Worm (Caenorhabditis elegans): ENCODE measurements around the gene msp-142.
"Not testable (repeated sequence)": the region's sequence is repeated elsewhere in the genome, so short reads cannot be mapped to it uniquely, and the experiment has no call there.

The msp-142 gene

ce11 chrII:5797348-5797977 is at the start of gene msp-142, which contains the start of gene msp-63:
msp-142 (plus strand) TSS chrII:5797927.
msp-63 (minus strand) TSS chrII:5797448.
- TF ChIP-seq pat-9 (tag; optimal IDR thresholded peaks at IDR 0.05) (no peak), odd-2 (tag; optimal IDR thresholded peaks at IDR 0.05) (no peak), ceh-18 (tag; optimal IDR thresholded peaks at IDR 0.05) (no peak), hlh-8 (tag; optimal IDR thresholded peaks at IDR 0.05) (no peak), C08G9.2 (tag; optimal IDR thresholded peaks at IDR 0.05) (no peak), nhr-11 (tag; optimal IDR thresholded peaks at IDR 0.05) (no peak), ceh-22 (tag; optimal IDR thresholded peaks at IDR 0.05) (no peak), elt-4 (tag; optimal IDR thresholded peaks at IDR 0.05) (no peak), ceh-19 (GFP tag; optimal IDR thresholded peaks at IDR 0.05) (no peak), K09A11.1 (tag; optimal IDR thresholded peaks at IDR 0.05; ENCODE audit: insufficient read depth) (no peak), tbx-7 (tag; optimal IDR thresholded peaks at IDR 0.05) (no peak), lim-6 (tag; optimal IDR thresholded peaks at IDR 0.05) (no peak), pqm-1 (tag; optimal IDR thresholded peaks at IDR 0.05) (no peak), unc-42 (tag; optimal IDR thresholded peaks at IDR 0.05) (no peak), unc-3 (GFP tag; conservative IDR thresholded peaks at IDR 0.05) (no peak), unc-3 (tag; optimal IDR thresholded peaks at IDR 0.05) (no peak), elt-2 (tag; optimal IDR thresholded peaks at IDR 0.05) (no peak)

- no peak for TF ChIP-seq eyg-1 (tag; optimal IDR thresholded peaks at IDR 0.05)
- peak; percentile 93 for TF ChIP-seq elt-2 (tag; optimal IDR thresholded peaks at IDR 0.05)
- no peak for TF ChIP-seq unc-3 (GFP tag; conservative IDR thresholded peaks at IDR 0.05)
- no peak for TF ChIP-seq unc-3 (tag; optimal IDR thresholded peaks at IDR 0.05)
- TF ChIP-seq C08G9.2 (tag; optimal IDR thresholded peaks at IDR 0.05), result no peak
- TF ChIP-seq rnt-1 (tag; optimal IDR thresholded peaks at IDR 0.05), result no peak
- TF ChIP-seq ama-1 (optimal IDR thresholded peaks at IDR 0.05), result no peak
- no peak for TF ChIP-seq ceh-18 (tag; optimal IDR thresholded peaks at IDR 0.05)
Measured at ce11 chrII:5748395-5748794, 49.3 kb upstream of the msp-142 start.

- no peak for TF ChIP-seq ceh-2 (tag; optimal IDR thresholded peaks at IDR 0.05)
- TF ChIP-seq pqm-1 (tag; optimal IDR thresholded peaks at IDR 0.05), result no peak
- TF ChIP-seq elt-2 (tag; optimal IDR thresholded peaks at IDR 0.05), result peak; percentile 92
Measured at ce11 chrII:5749733-5750238, 47.9 kb upstream of the msp-142 start, which contains the start of gene ifb-2. ifb-2 (plus strand) TSS chrII:5750188.

ce11 chrII:5751353-5751752 is 46.4 kb upstream of the msp-142 start:
- TF ChIP-seq elt-2 (tag; optimal IDR thresholded peaks at IDR 0.05) (peak; percentile 83), madf-2 (tag; optimal IDR thresholded peaks at IDR 0.05) (no peak), ceh-18 (tag; optimal IDR thresholded peaks at IDR 0.05) (no peak), syd-9 (tag; optimal IDR thresholded peaks at IDR 0.05) (no peak)

ce11 chrII:5754168-5754567 is 43.6 kb upstream of the msp-142 start, which contains the start of gene F10C1.8:
F10C1.8 (plus strand) TSS chrII:5754468.
- TF ChIP-seq madf-2 (tag; optimal IDR thresholded peaks at IDR 0.05) (no peak), ttx-3 (tag; optimal IDR thresholded peaks at IDR 0.05) (no peak), mec-3 (tag; optimal IDR thresholded peaks at IDR 0.05; ENCODE audit: borderline replicate concordance) (no peak), pha-4 (tag; optimal IDR thresholded peaks at IDR 0.05) (no peak), syd-9 (tag; optimal IDR thresholded peaks at IDR 0.05) (no peak), ama-1 (optimal IDR thresholded peaks at IDR 0.05) (no peak)

ce11 chrII:5757656-5758055 is 40.1 kb upstream of the msp-142 start, which contains the start of the genes F10C1.3 and F10C1.23:
F10C1.3 (minus strand) TSS chrII:5757756.
F10C1.23 (plus strand) TSS chrII:5758040.
- TF ChIP-seq ref-2 (tag; optimal IDR thresholded peaks at IDR 0.05); ceh-22 (tag; optimal IDR thresholded peaks at IDR 0.05); unc-3 (GFP tag; conservative IDR thresholded peaks at IDR 0.05); unc-3 (tag; optimal IDR thresholded peaks at IDR 0.05): not testable (repeated sequence)

ce11 chrII:5765318-5765717 is 32.4 kb upstream of the msp-142 start, which contains the start of gene ifb-1:
ifb-1 (plus strand) TSS chrII:5765618.
- TF ChIP-seq ceh-34 (tag; optimal IDR thresholded peaks at IDR 0.05) (no peak), ceh-18 (tag; optimal IDR thresholded peaks at IDR 0.05) (no peak), elt-4 (tag; optimal IDR thresholded peaks at IDR 0.05) (no peak)

Measured in whole organism, late embryonic.